Worm (Caenorhabditis elegans) whole organism, L4 larva: Measurements from ENCODE around the gene nlp-101.

Experiments
- F26F4.8 ChIP-seq: fragments of 200-800 bp; sonication (Bioruptor generic); conservative IDR thresholded peaks from 2 replicates; pipeline ENCODE4 v1.3.6; 2022; ENCODE audit warnings: missing genetic modification characterization, missing compliant biosample characterization
- F37D6.2 ChIP-seq: sonication (generic microtip); optimal IDR thresholded peaks from 2 replicates; lab custom pipeline; 2016; ENCODE audit warnings: mild to moderate bottlenecking, missing genetic modification characterization, missing compliant biosample characterization
- F44E2.7 ChIP-seq: fragments of 200-800 bp; sonication (Bioruptor generic); IDR thresholded peaks from 2 replicates; pipeline ENCODE4 v2.1.2; 2022; ENCODE audit warnings: missing genetic modification characterization, missing compliant biosample characterization
- F49E8.2 ChIP-seq: sonication (generic microtip); optimal IDR thresholded peaks from 2 replicates; lab custom pipeline; 2016; ENCODE audit warnings: missing compliant biosample characterization, mild to moderate bottlenecking, missing genetic modification characterization, borderline replicate concordance
- T20F7.1 ChIP-seq: fragments of 200-800 bp; sonication (Bioruptor generic); optimal IDR thresholded peaks from 2 replicates; lab custom pipeline; 2018; ENCODE audit warnings: mild to moderate bottlenecking, missing genetic modification characterization, missing compliant biosample characterization
- Y48G9A.11 ChIP-seq: fragments of 200-800 bp; sonication (Bioruptor generic); IDR thresholded peaks from 2 replicates; pipeline ENCODE4 v1.3.6; 2022; ENCODE audit warnings: missing genetic modification reagents, missing genetic modification characterization, missing compliant biosample characterization
- ZK546.5 ChIP-seq, 2 experiments: sonication (generic microtip); optimal IDR thresholded peaks; 2 replicates each; lab custom pipeline; 2017; ENCODE audit warnings: missing biosample characterization in 2 of 2, missing genetic modification characterization in 2 of 2
- aha-1 ChIP-seq: fragments of 150-350 bp; peaks from one replicate; lab custom pipeline; 2014; ENCODE audit warnings: missing biosample characterization, missing genetic modification characterization
- ama-1 ChIP-seq: fragments of 150-350 bp; optimal IDR thresholded peaks from 2 replicates; lab custom pipeline; 2014; ENCODE audit warnings: inconsistent platforms, mixed read lengths
- arid-1 ChIP-seq: fragments of 200-800 bp; sonication (Bioruptor generic); conservative IDR thresholded peaks from 2 replicates; pipeline ENCODE4 v1.3.6; 2022; ENCODE audit warnings: missing genetic modification reagents, missing genetic modification characterization, missing compliant biosample characterization
- ceh-28 ChIP-seq: fragments of 150-350 bp; optimal IDR thresholded peaks from 2 replicates; lab custom pipeline; 2014; ENCODE audit warnings: missing biosample characterization, missing genetic modification reagents, missing genetic modification characterization
- ceh-44 ChIP-seq: fragments of 200-800 bp; sonication (Bioruptor generic); IDR thresholded peaks from 2 replicates; pipeline ENCODE4 v1.3.6; 2022; ENCODE audit warnings: missing genetic modification reagents, missing genetic modification characterization, missing compliant biosample characterization
- ceh-62 ChIP-seq: sonication (generic microtip); optimal IDR thresholded peaks from 2 replicates; lab custom pipeline; 2017; ENCODE audit warnings: missing biosample characterization, missing genetic modification characterization
- ces-1 ChIP-seq: fragments of 150-350 bp; sonication (generic microtip); optimal IDR thresholded peaks from 4 replicates; lab custom pipeline; 2014; ENCODE audit warnings: missing biosample characterization, missing genetic modification reagents, missing genetic modification characterization
- cey-2 ChIP-seq: sonication (generic microtip); optimal IDR thresholded peaks from 3 replicates; lab custom pipeline; 2017; ENCODE audit warnings: missing genetic modification characterization, mild to moderate bottlenecking, missing compliant biosample characterization, antibody characterized with exemption, borderline replicate concordance; ENCODE audit not compliant: insufficient read depth
- ctbp-1 ChIP-seq: fragments of 200-800 bp; sonication (Bioruptor generic); IDR thresholded peaks from 2 replicates; pipeline ENCODE4 v1.3.6; 2022; ENCODE audit warnings: missing genetic modification reagents, missing genetic modification characterization, missing compliant biosample characterization
- daf-12 ChIP-seq: fragments of 150-350 bp; optimal IDR thresholded peaks from 2 replicates; lab custom pipeline; 2014; ENCODE audit warnings: missing biosample characterization, missing genetic modification reagents, missing genetic modification characterization
- daf-16 ChIP-seq, 3 experiments: sonication (generic microtip); optimal IDR thresholded peaks; 2 replicates each; lab custom pipeline; 2016 to 2017; ENCODE audit warnings: missing genetic modification characterization in 3 of 3, missing genetic modification reagents in 3 of 3, mild to moderate bottlenecking in 2 of 3, missing compliant biosample characterization in 2 of 3, missing biosample characterization in 1 of 3, moderate library complexity in 1 of 3
- daf-19 ChIP-seq: fragments of 200-800 bp; sonication (Bioruptor generic); conservative IDR thresholded peaks from 2 replicates; pipeline ENCODE4 v1.3.6; 2022; ENCODE audit warnings: missing genetic modification characterization, missing compliant biosample characterization
- daf-8 ChIP-seq: fragments of 200-800 bp; sonication (Bioruptor generic); IDR thresholded peaks from 2 replicates; pipeline ENCODE4 v1.3.6; 2022; ENCODE audit warnings: missing genetic modification characterization, missing compliant biosample characterization
- dmd-6 ChIP-seq: fragments of 200-800 bp; sonication (Bioruptor generic); IDR thresholded peaks from 2 replicates; pipeline ENCODE4 v1.3.6; 2022; ENCODE audit warnings: missing genetic modification reagents, missing genetic modification characterization, missing compliant biosample characterization
- dpl-1 ChIP-seq: fragments of 150-350 bp; optimal IDR thresholded peaks from 2 replicates; lab custom pipeline; 2014; ENCODE audit warnings: missing biosample characterization, missing genetic modification reagents, missing genetic modification characterization
- duxl-1 ChIP-seq: sonication (generic microtip); optimal IDR thresholded peaks from 2 replicates; lab custom pipeline; 2016; ENCODE audit warnings: mild to moderate bottlenecking, missing genetic modification characterization, moderate library complexity, missing compliant biosample characterization; ENCODE audit not compliant: poor library complexity
- hlh-30 ChIP-seq: sonication (generic microtip); optimal IDR thresholded peaks from 2 replicates; lab custom pipeline; 2017; ENCODE audit warnings: antibody characterized with exemption, mild to moderate bottlenecking, missing genetic modification characterization, missing compliant biosample characterization; ENCODE audit not compliant: insufficient read depth
- hmg-1.1 ChIP-seq: fragments of 200-800 bp; sonication (Bioruptor generic); IDR thresholded peaks from 2 replicates; pipeline ENCODE4 v1.3.6; 2022; ENCODE audit warnings: missing genetic modification reagents, missing genetic modification characterization, missing compliant biosample characterization
- jun-1 ChIP-seq: fragments of 150-350 bp; optimal IDR thresholded peaks from 2 replicates; lab custom pipeline; 2014; ENCODE audit warnings: missing biosample characterization, missing genetic modification reagents, missing genetic modification characterization
- lim-7 ChIP-seq: fragments of 200-800 bp; sonication (Bioruptor generic); IDR thresholded peaks from 2 replicates; pipeline ENCODE4 v1.3.6; 2022; ENCODE audit warnings: missing genetic modification characterization, missing compliant biosample characterization
- lin-15B ChIP-seq: fragments of 150-350 bp; sonication (generic microtip); optimal IDR thresholded peaks from 3 replicates; lab custom pipeline; 2014; ENCODE audit warnings: missing biosample characterization, missing genetic modification characterization
- lin-39 ChIP-seq: fragments of 150-350 bp; optimal IDR thresholded peaks from 2 replicates; lab custom pipeline; 2014; ENCODE audit warnings: missing biosample characterization, missing genetic modification reagents, missing genetic modification characterization
- lir-3 ChIP-seq: sonication (generic microtip); optimal IDR thresholded peaks from 2 replicates; lab custom pipeline; 2016; ENCODE audit warnings: mild to moderate bottlenecking, missing genetic modification characterization, missing compliant biosample characterization
- mdt-29 ChIP-seq: fragments of 200-800 bp; sonication (Bioruptor generic); IDR thresholded peaks from 2 replicates; pipeline ENCODE4 v1.3.6; 2022; ENCODE audit warnings: missing genetic modification reagents, missing genetic modification characterization, missing compliant biosample characterization
- mep-1 ChIP-seq: fragments of 150-350 bp; sonication (generic microtip); optimal IDR thresholded peaks from 3 replicates; lab custom pipeline; 2014; ENCODE audit warnings: missing biosample characterization, missing genetic modification characterization
- mes-2 ChIP-seq: sonication (generic microtip); optimal IDR thresholded peaks from 2 replicates; lab custom pipeline; 2016; ENCODE audit warnings: missing genotype, mild to moderate bottlenecking, missing genetic modification characterization, missing compliant biosample characterization; ENCODE audit not compliant: poor library complexity, severe bottlenecking
- mxl-2 ChIP-seq: fragments of 200-800 bp; sonication (Bioruptor generic); conservative IDR thresholded peaks from 2 replicates; pipeline ENCODE4 v1.3.6; 2022; ENCODE audit warnings: missing genetic modification reagents, missing genetic modification characterization, missing compliant biosample characterization
- mxl-3 ChIP-seq: fragments of 200-800 bp; sonication (Bioruptor generic); optimal IDR thresholded peaks from 2 replicates; lab custom pipeline; 2018; ENCODE audit warnings: mild to moderate bottlenecking, missing genetic modification characterization, missing compliant biosample characterization
- nhr-10 ChIP-seq: fragments of 150-350 bp; optimal IDR thresholded peaks from 2 replicates; lab custom pipeline; 2014; ENCODE audit warnings: missing biosample characterization, missing genetic modification characterization
- nhr-102 ChIP-seq: sonication (generic microtip); optimal IDR thresholded peaks from 2 replicates; lab custom pipeline; 2016; ENCODE audit warnings: mild to moderate bottlenecking, missing genetic modification characterization, moderate library complexity, missing compliant biosample characterization
- nhr-11 ChIP-seq: fragments of 150-350 bp; optimal IDR thresholded peaks from 2 replicates; lab custom pipeline; 2014; ENCODE audit warnings: missing biosample characterization, missing genetic modification characterization
- nhr-41 ChIP-seq: fragments of 200-800 bp; sonication (Bioruptor generic); IDR thresholded peaks from 2 replicates; pipeline ENCODE4 v1.3.6; 2022; ENCODE audit warnings: missing genetic modification reagents, missing genetic modification characterization, missing compliant biosample characterization
- nhr-42 ChIP-seq: fragments of 200-800 bp; sonication (Bioruptor generic); IDR thresholded peaks from 2 replicates; pipeline ENCODE4 v1.3.6; 2022; ENCODE audit warnings: missing genetic modification characterization, missing compliant biosample characterization
- nhr-48 ChIP-seq: sonication (generic microtip); optimal IDR thresholded peaks from 2 replicates; lab custom pipeline; 2016; ENCODE audit warnings: mild to moderate bottlenecking, missing genetic modification characterization, missing compliant biosample characterization
- pqm-1 ChIP-seq: sonication (generic microtip); optimal IDR thresholded peaks from 2 replicates; lab custom pipeline; 2017; ENCODE audit warnings: missing biosample characterization, missing genetic modification characterization
- skn-1 ChIP-seq: fragments of 150-350 bp; optimal IDR thresholded peaks from 2 replicates; lab custom pipeline; 2014; ENCODE audit warnings: missing biosample characterization, missing genetic modification characterization
- snpc-1.2 ChIP-seq: fragments of 200-800 bp; sonication (Bioruptor generic); IDR thresholded peaks from 2 replicates; pipeline ENCODE4 v1.3.6; 2022; ENCODE audit warnings: missing genetic modification reagents, missing genetic modification characterization, missing compliant biosample characterization
- snpc-4 ChIP-seq: fragments of 150-350 bp; optimal IDR thresholded peaks from 2 replicates; lab custom pipeline; 2014; ENCODE audit warnings: missing biosample characterization, missing genetic modification characterization
- spr-1 ChIP-seq: sonication (generic microtip); optimal IDR thresholded peaks from 2 replicates; lab custom pipeline; 2016; ENCODE audit warnings: mild to moderate bottlenecking, missing genetic modification characterization, missing compliant biosample characterization
- unc-130 ChIP-seq: sonication (generic microtip); optimal IDR thresholded peaks from 2 replicates; lab custom pipeline; 2016; ENCODE audit warnings: missing genetic modification reagents, missing genetic modification characterization, missing compliant biosample characterization
- unc-39 ChIP-seq: sonication (generic microtip); optimal IDR thresholded peaks from 2 replicates; lab custom pipeline; 2017; ENCODE audit warnings: missing biosample characterization, missing genetic modification characterization
- unc-62 ChIP-seq, 3 experiments: fragments of 150-350 bp in 1 of 3; sonication (generic microtip); optimal IDR thresholded peaks in 2 of 3; peaks in 1 of 3; 1 replicate in 1 of 3; 2 replicates in 2 of 3; lab custom pipeline; 2014 to 2017; ENCODE audit warnings: missing biosample characterization in 3 of 3, missing genetic modification characterization in 3 of 3, missing genetic modification reagents in 3 of 3, missing genotype in 1 of 3
- zag-1 ChIP-seq: fragments of 150-350 bp; optimal IDR thresholded peaks from 2 replicates; lab custom pipeline; 2014; ENCODE audit warnings: missing biosample characterization, missing genetic modification characterization
- zfp-2 ChIP-seq: sonication (generic microtip); optimal IDR thresholded peaks from 2 replicates; lab custom pipeline; 2016; ENCODE audit warnings: mild to moderate bottlenecking, missing genetic modification characterization, missing compliant biosample characterization
- zip-2 ChIP-seq: fragments of 150-350 bp; optimal IDR thresholded peaks from 2 replicates; lab custom pipeline; 2014; ENCODE audit warnings: missing biosample characterization, missing genetic modification characterization

nlp-101 gene

ce11 chrX:7814747-7815146, 23.9 kb upstream of the nlp-101 start (continued):
- TF ChIP-seq pqm-1 (tag; lab: Kevin White, UChicago) (peak; percentile 50), Y48G9A.11 (GFP tag; lab: Robert Waterston, UW) (no peak), nhr-11 (tag; lab: Kevin White, UChicago) (no peak), ama-1 (no peak), mxl-3 (GFP tag; lab: Kevin White, UChicago) (peak; percentile 22), lin-39 (tag; lab: Kevin White, UChicago) (no peak), daf-16 (GFP tag; optimal IDR thresholded peaks at IDR 0.05; lab: Kevin White, UChicago) (no peak), daf-16 (tag; optimal IDR thresholded peaks at IDR 0.05; lab: Kevin White, UChicago) (peak; percentile 74), snpc-1.2 (GFP tag; lab: Robert Waterston, UW) (no peak), F49E8.2 (no peak), lim-7 (no peak), jun-1 (tag; lab: Kevin White, UChicago) (no peak), nhr-41 (GFP tag; lab: Robert Waterston, UW) (no peak), daf-12 (tag; lab: Kevin White, UChicago) (no peak), unc-62 (GFP tag; optimal IDR thresholded peaks at IDR 0.05 in 1 of 2; lab: Kevin White, UChicago) (peak in 1 of 2 experiments; percentile 75), unc-62 (tag; optimal IDR thresholded peaks at IDR 0.05; lab: Kevin White, UChicago) (no peak), dpl-1 (GFP tag; lab: Kevin White, UChicago) (no peak), unc-130 (GFP tag; lab: Kevin White, UChicago) (no peak), duxl-1 (tag; lab: Kevin White, UChicago) (no peak), F44E2.7 (no peak), hlh-30 (peak; percentile 30), F37D6.2 (tag; lab: Kevin White, UChicago) (no peak), zip-2 (tag; lab: Kevin White, UChicago) (no peak), ceh-62 (tag; lab: Kevin White, UChicago) (no peak), mep-1 (tag; lab: Kevin White, UChicago) (peak; percentile 60), hmg-1.1 (GFP tag; lab: Robert Waterston, UW) (peak; percentile 56), nhr-10 (tag; lab: Kevin White, UChicago) (peak; percentile 24), ceh-44 (GFP tag; lab: Robert Waterston, UW) (no peak), ZK546.5 (tag; optimal IDR thresholded peaks at IDR 0.05; lab: Kevin White, UChicago) (no peak), unc-39 (tag; lab: Kevin White, UChicago) (no peak), daf-19 (GFP tag; lab: Robert Waterston, UW) (no peak), nhr-42 (no peak), arid-1 (GFP tag; lab: Robert Waterston, UW) (no peak), T20F7.1 (GFP tag; lab: Kevin White, UChicago) (no peak), dmd-6 (peak; percentile 76), ceh-28 (tag; lab: Kevin White, UChicago) (no peak), F26F4.8 (no peak), mdt-29 (GFP tag; lab: Robert Waterston, UW) (no peak), cey-2 (no peak), zag-1 (tag; lab: Kevin White, UChicago) (no peak), aha-1 (tag; lab: Kevin White, UChicago) (no peak), daf-8 (no peak), nhr-102 (tag; lab: Kevin White, UChicago) (no peak), snpc-4 (tag; lab: Kevin White, UChicago) (no peak), lir-3 (tag; lab: Kevin White, UChicago) (no peak), ces-1 (GFP tag; lab: Kevin White, UChicago) (no peak), skn-1 (tag; lab: Kevin White, UChicago) (no peak), spr-1 (tag; lab: Kevin White, UChicago) (no peak), mes-2 (tag; lab: Kevin White, UChicago) (peak; percentile 68), ctbp-1 (GFP tag; lab: Robert Waterston, UW) (no peak), zfp-2 (tag; lab: Kevin White, UChicago) (no peak), nhr-48 (peak; percentile 44), lin-15B (no peak), mxl-2 (no peak)
